ENCODE assay signal across 3 fruit fly cellular contexts in the genomic region with DNA sequence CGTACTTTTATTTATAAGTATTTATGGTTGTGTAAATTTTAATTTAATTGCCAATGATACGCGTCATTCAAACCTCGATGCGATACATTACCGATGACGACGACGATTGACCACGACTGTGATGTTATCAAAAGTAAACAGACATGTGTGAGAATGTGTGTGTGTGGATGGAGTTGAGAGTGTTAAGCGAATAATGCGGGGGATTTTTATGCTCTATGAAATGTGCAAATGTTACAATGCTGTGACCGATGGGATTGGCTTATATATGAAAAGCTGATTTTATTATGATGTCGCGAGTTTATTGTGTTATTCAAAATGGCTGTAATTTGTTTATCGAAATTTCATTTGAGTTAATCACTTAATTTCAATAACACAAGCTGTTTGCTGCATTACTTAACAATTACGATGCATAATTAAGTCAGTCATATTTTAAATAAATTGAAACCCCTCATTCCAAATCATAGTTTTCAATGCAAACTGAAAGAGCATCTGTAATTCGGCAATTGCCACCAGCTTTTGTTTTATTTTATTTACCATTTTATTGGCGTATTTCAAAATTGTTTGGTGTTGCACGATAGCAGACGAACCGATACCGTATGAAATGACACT.
TF ChIP-seq lines count a peak whose summit lies in the region.

No protein-coding gene starts in this region.

TF ChIP-seq in whole organism, embryonic, 481 proteins besides CTCF, POLR2A, EP300 and RAD21 (continued from another document and continues in another):
- peak; percentile 18 for TF ChIP-seq Ets65A (GFP tag; lab: Kevin White, UChicago)
- no peak for TF ChIP-seq bcd (GFP tag; optimal IDR thresholded peaks at IDR 0.05; lab: Kevin White, UChicago)
- TF ChIP-seq sens (GFP tag; lab: Kevin White, UChicago) = peak; percentile 10
- TF ChIP-seq trh (GFP tag; optimal IDR thresholded peaks at IDR 0.05; lab: Kevin White, UChicago) = no peak
- TF ChIP-seq otp (GFP tag; IDR thresholded peaks at IDR 0.05; lab: Robert Waterston, UW) = no peak
- no peak for TF ChIP-seq Nf-YA (GFP tag; IDR thresholded peaks at IDR 0.05; lab: Robert Waterston, UW)
- no peak for TF ChIP-seq CG17568 (GFP tag; optimal IDR thresholded peaks at IDR 0.05; lab: Kevin White, UChicago)
- TF ChIP-seq Atf6 (GFP tag; IDR thresholded peaks at IDR 0.05; lab: Robert Waterston, UW) = no peak
- no peak for TF ChIP-seq en (GFP tag; optimal IDR thresholded peaks at IDR 0.05; lab: Kevin White, UChicago)
- TF ChIP-seq Aef1 (GFP tag; IDR thresholded peaks at IDR 0.05; lab: Robert Waterston, UW) = peak; percentile 15; the same call in 1 of the 3 replicates
- peak; percentile 30 for TF ChIP-seq Oli (tag; optimal IDR thresholded peaks at IDR 0.05; lab: Kevin White, UChicago)
- TF ChIP-seq chif (GFP tag; optimal IDR thresholded peaks at IDR 0.05; lab: Kevin White, UChicago) = peak in 1 of 2 experiments; percentile 8
- no peak for TF ChIP-seq E2f2 (GFP tag; IDR thresholded peaks at IDR 0.05; lab: Robert Waterston, UW)
- TF ChIP-seq Dad (GFP tag; optimal IDR thresholded peaks at IDR 0.05; lab: Kevin White, UChicago) = no peak
- TF ChIP-seq odd (GFP tag; optimal IDR thresholded peaks at IDR 0.05; lab: Kevin White, UChicago) = no peak
- TF ChIP-seq Antp (GFP tag; optimal IDR thresholded peaks at IDR 0.05; lab: Kevin White, UChicago) = no peak
- no peak for TF ChIP-seq bab2 (GFP tag; optimal IDR thresholded peaks at IDR 0.05; lab: Kevin White, UChicago)
- no peak for TF ChIP-seq HLH54F (GFP tag; optimal IDR thresholded peaks at IDR 0.05; lab: Kevin White, UChicago)
- no peak for TF ChIP-seq ems (GFP tag; optimal IDR thresholded peaks at IDR 0.05; lab: Kevin White, UChicago)
- TF ChIP-seq CG6254 (GFP tag; optimal IDR thresholded peaks at IDR 0.05; lab: Kevin White, UChicago) = no peak
- TF ChIP-seq unpg (GFP tag; optimal IDR thresholded peaks at IDR 0.05; lab: Kevin White, UChicago) = no peak
- no peak for TF ChIP-seq HmgD (GFP tag; optimal IDR thresholded peaks at IDR 0.05; lab: Kevin White, UChicago)
- TF ChIP-seq CG12299 (tag; optimal IDR thresholded peaks at IDR 0.05; lab: Kevin White, UChicago) = no peak
- TF ChIP-seq CG14667 (GFP tag; IDR thresholded peaks at IDR 0.05; lab: Robert Waterston, UW) = no peak
- 0 out of 4 replicates have a peak, but pooled peaks have one; percentile 38 for TF ChIP-seq chinmo (GFP tag; IDR thresholded peaks at IDR 0.05; lab: Robert Waterston, UW; ENCODE audit: partially characterized antibody)
- TF ChIP-seq CG3838 (GFP tag; optimal IDR thresholded peaks at IDR 0.05; lab: Kevin White, UChicago) = no peak
- TF ChIP-seq bbx (GFP tag; IDR thresholded peaks at IDR 0.05; lab: Robert Waterston, UW; ENCODE audit: partially characterized antibody) = no peak
- no peak for TF ChIP-seq CG7372 (GFP tag; IDR thresholded peaks at IDR 0.05; lab: Robert Waterston, UW)
- no peak for TF ChIP-seq CG8765 (GFP tag; IDR thresholded peaks at IDR 0.05; lab: Robert Waterston, UW)
- peak; percentile 26 for TF ChIP-seq CoRest (tag; optimal IDR thresholded peaks at IDR 0.05; lab: Kevin White, UChicago)
- peak; percentile 75 for TF ChIP-seq D19A (tag; optimal IDR thresholded peaks at IDR 0.05; lab: Kevin White, UChicago)
- TF ChIP-seq Tbp (GFP tag; optimal IDR thresholded peaks at IDR 0.05; lab: Kevin White, UChicago) = no peak
- no peak for TF ChIP-seq CG8290 (GFP tag; optimal IDR thresholded peaks at IDR 0.05; lab: Kevin White, UChicago)
- TF ChIP-seq CG8290 (tag; optimal IDR thresholded peaks at IDR 0.05; lab: Kevin White, UChicago) = peak in 1 of 2 experiments; percentile 12
- TF ChIP-seq cas (GFP tag; IDR thresholded peaks at IDR 0.05; lab: Robert Waterston, UW) = no peak
- no peak for TF ChIP-seq ATbp (GFP tag; optimal IDR thresholded peaks at IDR 0.05; lab: Kevin White, UChicago)
- no peak for TF ChIP-seq Hmr (GFP tag; optimal IDR thresholded peaks at IDR 0.05; lab: Kevin White, UChicago)
- no peak for TF ChIP-seq CG16779 (GFP tag; IDR thresholded peaks at IDR 0.05; lab: Robert Waterston, UW)
- no peak for TF ChIP-seq tin (GFP tag; optimal IDR thresholded peaks at IDR 0.05; lab: Kevin White, UChicago)
- TF ChIP-seq CG13424 (tag; optimal IDR thresholded peaks at IDR 0.05; lab: Kevin White, UChicago) = peak; percentile 10
- TF ChIP-seq CG7963 (GFP tag; IDR thresholded peaks at IDR 0.05; lab: Robert Waterston, UW; ENCODE audit: partially characterized antibody) = no peak
- no peak for TF ChIP-seq CG5245 (GFP tag; optimal IDR thresholded peaks at IDR 0.05; lab: Kevin White, UChicago)

TF ChIP-seq in whole organism, prepupa, 60 proteins besides CTCF, POLR2A, EP300 and RAD21 (continued from another document):
- TF ChIP-seq pdm3 (GFP tag; optimal IDR thresholded peaks at IDR 0.05; lab: Kevin White, UChicago) (peak; percentile 49), svp (GFP tag; lab: Kevin White, UChicago) (peak; percentile 82), CG32006 (GFP tag; optimal IDR thresholded peaks at IDR 0.05; lab: Kevin White, UChicago) (peak; percentile 68), Eip93F (GFP tag; optimal IDR thresholded peaks at IDR 0.05; lab: Kevin White, UChicago) (no peak), CG6792 (GFP tag; optimal IDR thresholded peaks at IDR 0.05; lab: Kevin White, UChicago) (peak; percentile 31), acj6 (GFP tag; optimal IDR thresholded peaks at IDR 0.05; lab: Kevin White, UChicago) (peak; percentile 57), CG3919 (GFP tag; optimal IDR thresholded peaks at IDR 0.05; lab: Kevin White, UChicago) (peak; percentile 49), Sox14 (GFP tag; optimal IDR thresholded peaks at IDR 0.05; lab: Kevin White, UChicago) (peak; percentile 20), CG34406 (GFP tag; optimal IDR thresholded peaks at IDR 0.05; lab: Kevin White, UChicago) (peak; percentile 45), fd85E (GFP tag; optimal IDR thresholded peaks at IDR 0.05; lab: Kevin White, UChicago) (no peak), CG6163 (GFP tag; IDR thresholded peaks at IDR 0.05; lab: Robert Waterston, UW) (no peak), esn (GFP tag; optimal IDR thresholded peaks at IDR 0.05; lab: Kevin White, UChicago) (peak; percentile 70), CG31627 (GFP tag; optimal IDR thresholded peaks at IDR 0.05; lab: Kevin White, UChicago) (peak; percentile 53), Ets96B (tag; optimal IDR thresholded peaks at IDR 0.05; lab: Kevin White, UChicago) (peak; percentile 31), CG4318 (GFP tag; optimal IDR thresholded peaks at IDR 0.05; lab: Kevin White, UChicago) (peak; percentile 26), CG11294 (GFP tag; IDR thresholded peaks at IDR 0.05; lab: Robert Waterston, UW) (peak; percentile 24; the same call in 1 of the 2 replicates), CG6808 (GFP tag; optimal IDR thresholded peaks at IDR 0.05; lab: Kevin White, UChicago) (peak; percentile 18), dac (GFP tag; optimal IDR thresholded peaks at IDR 0.05; lab: Kevin White, UChicago) (peak; percentile 13), CG15336 (GFP tag; IDR thresholded peaks at IDR 0.05; lab: Robert Waterston, UW) (peak; percentile 34; the same call in 1 of the 2 replicates), Met (GFP tag; optimal IDR thresholded peaks at IDR 0.05; lab: Kevin White, UChicago) (peak; percentile 52), CG10631 (GFP tag; optimal IDR thresholded peaks at IDR 0.05; lab: Kevin White, UChicago) (peak; percentile 45), eg (GFP tag; IDR thresholded peaks at IDR 0.05; lab: Robert Waterston, UW) (no peak), Blimp-1 (GFP tag; optimal IDR thresholded peaks at IDR 0.05; lab: Kevin White, UChicago) (no peak), achi (GFP tag; optimal IDR thresholded peaks at IDR 0.05; lab: Kevin White, UChicago) (peak; percentile 26), CG11762 (GFP tag; optimal IDR thresholded peaks at IDR 0.05; lab: Kevin White, UChicago; ENCODE audit: insufficient read depth) (peak; percentile 22), cyc (GFP tag; optimal IDR thresholded peaks at IDR 0.05; lab: Kevin White, UChicago) (peak; percentile 49), fd59A (GFP tag; optimal IDR thresholded peaks at IDR 0.05; lab: Kevin White, UChicago) (peak; percentile 38), OdsH (GFP tag; optimal IDR thresholded peaks at IDR 0.05; lab: Kevin White, UChicago) (peak; percentile 53), lz (GFP tag; optimal IDR thresholded peaks at IDR 0.05; lab: Kevin White, UChicago) (peak; percentile 57), topi (GFP tag; optimal IDR thresholded peaks at IDR 0.05; lab: Kevin White, UChicago) (peak; percentile 40), Hr39 (GFP tag; optimal IDR thresholded peaks at IDR 0.05; lab: Kevin White, UChicago) (peak; percentile 62), dsx (GFP tag; optimal IDR thresholded peaks at IDR 0.05; lab: Kevin White, UChicago; ENCODE audit: poor library complexity, severe bottlenecking) (peak; percentile 3), Eip75B (GFP tag; optimal IDR thresholded peaks at IDR 0.05; lab: Kevin White, UChicago) (peak; percentile 49), Sox15 (GFP tag; optimal IDR thresholded peaks at IDR 0.05; lab: Kevin White, UChicago) (peak; percentile 5), Sox102F (GFP tag; optimal IDR thresholded peaks at IDR 0.05; lab: Kevin White, UChicago) (peak; percentile 47), CG10669 (GFP tag; optimal IDR thresholded peaks at IDR 0.05; lab: Kevin White, UChicago) (peak; percentile 38), CG3032 (tag; optimal IDR thresholded peaks at IDR 0.05; lab: Kevin White, UChicago) (peak; percentile 40), CG16779 (tag; optimal IDR thresholded peaks at IDR 0.05; lab: Kevin White, UChicago) (no peak), CG6854 (GFP tag; optimal IDR thresholded peaks at IDR 0.05; lab: Kevin White, UChicago) (no peak)

TF ChIP-seq in whole organism, wandering third instar larva, 38 proteins besides CTCF, POLR2A, EP300 and RAD21 (continued from another document):
- TF ChIP-seq Rel (GFP tag; optimal IDR thresholded peaks at IDR 0.05; lab: Kevin White, UChicago) (no peak), Rel (tag; optimal IDR thresholded peaks at IDR 0.05; lab: Kevin White, UChicago) (peak; percentile 74), lola (GFP tag; optimal IDR thresholded peaks at IDR 0.05; lab: Kevin White, UChicago) (no peak), dsf (GFP tag; optimal IDR thresholded peaks at IDR 0.05; lab: Kevin White, UChicago; ENCODE audit: borderline replicate concordance) (no peak), N (GFP tag; optimal IDR thresholded peaks at IDR 0.05; lab: Kevin White, UChicago) (no peak), Hr78 (GFP tag; optimal IDR thresholded peaks at IDR 0.05; lab: Kevin White, UChicago) (no peak), sv (GFP tag; optimal IDR thresholded peaks at IDR 0.05; lab: Kevin White, UChicago) (no peak), HLH106 (tag; optimal IDR thresholded peaks at IDR 0.05; lab: Kevin White, UChicago) (peak; percentile 41), CrebA (GFP tag; optimal IDR thresholded peaks at IDR 0.05; lab: Kevin White, UChicago; ENCODE audit: borderline replicate concordance) (no peak), Mio (GFP tag; optimal IDR thresholded peaks at IDR 0.05; lab: Kevin White, UChicago) (no peak), sage (GFP tag; optimal IDR thresholded peaks at IDR 0.05; lab: Kevin White, UChicago) (no peak), OdsH (GFP tag; optimal IDR thresholded peaks at IDR 0.05; lab: Kevin White, UChicago) (peak; percentile 55)
